Fruit fly (Drosophila melanogaster) whole organism, prepupa: Measurements from ENCODE around the gene Bulli.
A peak's percentile ranks its signal among the peaks of the same experiment; 100 is the strongest.

Experiments used
- Blimp-1 ChIP-seq: fragments of 200-800 bp; sonication (Bioruptor generic); optimal IDR thresholded peaks from 3 replicates; lab custom pipeline; 2017; ENCODE audit warnings: missing biosample characterization, missing genetic modification characterization, mild to moderate bottlenecking, moderate library complexity, missing genetic modification reagents
- CG10631 ChIP-seq: fragments of 200-800 bp; sonication (Bioruptor generic); optimal IDR thresholded peaks from 2 replicates; lab custom pipeline; 2016; ENCODE audit warnings: missing biosample characterization, missing genetic modification characterization
- CG10669 ChIP-seq: fragments of 200-800 bp; sonication (Bioruptor generic); optimal IDR thresholded peaks from 3 replicates; lab custom pipeline; 2018; ENCODE audit warnings: missing biosample characterization, mild to moderate bottlenecking, missing genetic modification characterization, moderate library complexity
- CG11294 ChIP-seq: fragments of 200-800 bp; sonication (Bioruptor generic); IDR thresholded peaks from 2 replicates; pipeline ENCODE4 v1.3.6; 2022; ENCODE audit warnings: missing biosample characterization, missing genetic modification characterization
- CG11762 ChIP-seq: fragments of 200-800 bp; sonication (Bioruptor generic); optimal IDR thresholded peaks from 3 replicates; lab custom pipeline; 2016; ENCODE audit warnings: missing biosample characterization, missing genetic modification characterization; ENCODE audit not compliant: insufficient read depth
- CG11902 ChIP-seq: fragments of 200-800 bp; sonication (Bioruptor generic); optimal IDR thresholded peaks from 3 replicates; lab custom pipeline; 2016; ENCODE audit warnings: missing biosample characterization, missing genetic modification characterization
- CG1621 ChIP-seq: fragments of 200-800 bp; sonication (Bioruptor generic); optimal IDR thresholded peaks from 3 replicates; lab custom pipeline; 2018; ENCODE audit warnings: missing biosample characterization, mild to moderate bottlenecking, missing genetic modification characterization
- CG16779 ChIP-seq: fragments of 200-800 bp; sonication (Bioruptor generic); optimal IDR thresholded peaks from 3 replicates; lab custom pipeline; 2017; ENCODE audit warnings: missing biosample characterization, mild to moderate bottlenecking, missing genetic modification characterization
- CG3032 ChIP-seq: fragments of 200-800 bp; optimal IDR thresholded peaks from 2 replicates; lab custom pipeline; 2019; ENCODE audit warnings: missing biosample characterization, mild to moderate bottlenecking, missing genetic modification characterization, moderate library complexity
- CG31627 ChIP-seq: fragments of 200-800 bp; sonication (Bioruptor generic); optimal IDR thresholded peaks from 3 replicates; lab custom pipeline; 2016; ENCODE audit warnings: missing biosample characterization, missing genetic modification characterization
- CG32006 ChIP-seq: fragments of 200-800 bp; sonication (Bioruptor generic); optimal IDR thresholded peaks from 3 replicates; lab custom pipeline; 2017; ENCODE audit warnings: missing biosample characterization, mild to moderate bottlenecking, missing genetic modification characterization
- CG34406 ChIP-seq: fragments of 200-800 bp; sonication (Bioruptor generic); optimal IDR thresholded peaks from 3 replicates; lab custom pipeline; 2016; ENCODE audit warnings: missing biosample characterization, missing genetic modification characterization
- CG3919 ChIP-seq: fragments of 200-800 bp; sonication (Bioruptor generic); optimal IDR thresholded peaks from 3 replicates; lab custom pipeline; 2016; ENCODE audit warnings: missing biosample characterization, missing genetic modification characterization
- CG4318 ChIP-seq: fragments of 200-800 bp; sonication (Bioruptor generic); optimal IDR thresholded peaks from 3 replicates; lab custom pipeline; 2017; ENCODE audit warnings: missing biosample characterization, mild to moderate bottlenecking, missing genetic modification characterization
- CG6276 ChIP-seq: fragments of 200-800 bp; sonication (Bioruptor generic); optimal IDR thresholded peaks from 2 replicates; lab custom pipeline; 2017; ENCODE audit warnings: missing biosample characterization, mild to moderate bottlenecking, missing genetic modification characterization
- CG6792 ChIP-seq: fragments of 200-800 bp; sonication (Bioruptor generic); optimal IDR thresholded peaks from 3 replicates; lab custom pipeline; 2016; ENCODE audit warnings: missing biosample characterization, missing genetic modification characterization
- CG6808 ChIP-seq: fragments of 200-800 bp; sonication (Bioruptor generic); optimal IDR thresholded peaks from 3 replicates; lab custom pipeline; 2017; ENCODE audit warnings: missing biosample characterization, missing genetic modification characterization, mild to moderate bottlenecking, moderate library complexity, missing genetic modification reagents
- CG6854 ChIP-seq: fragments of 200-800 bp; sonication (Bioruptor generic); optimal IDR thresholded peaks from 2 replicates; lab custom pipeline; 2017; ENCODE audit warnings: missing biosample characterization, mild to moderate bottlenecking, missing genetic modification characterization
- CG8119 ChIP-seq: fragments of 200-800 bp; sonication (Bioruptor generic); IDR thresholded peaks from 3 replicates; pipeline ENCODE4 v1.3.6; 2022; ENCODE audit warnings: missing biosample characterization, missing genetic modification characterization
- CG8632 ChIP-seq: fragments of 200-800 bp; sonication (Bioruptor generic); optimal IDR thresholded peaks from 3 replicates; lab custom pipeline; 2016; ENCODE audit warnings: missing biosample characterization, missing genetic modification characterization
- Eip75B ChIP-seq: fragments of 200-800 bp; sonication (Bioruptor generic); optimal IDR thresholded peaks from 3 replicates; lab custom pipeline; 2016; ENCODE audit warnings: missing biosample characterization, missing genetic modification characterization
- Eip78C ChIP-seq: fragments of 200-800 bp; sonication (Bioruptor generic); peaks from one replicate; lab custom pipeline; 2016; ENCODE audit warnings: missing biosample characterization, missing genetic modification characterization
- Ets21C ChIP-seq: fragments of 200-800 bp; sonication (Bioruptor generic); optimal IDR thresholded peaks from 3 replicates; lab custom pipeline; 2016; ENCODE audit warnings: missing biosample characterization, missing genetic modification characterization
- Ets96B ChIP-seq: fragments of 200-800 bp; optimal IDR thresholded peaks from 2 replicates; lab custom pipeline; 2019; ENCODE audit warnings: missing biosample characterization, mild to moderate bottlenecking, missing genetic modification characterization, moderate library complexity
- Gug ChIP-seq: fragments of 200-800 bp; sonication (Bioruptor generic); IDR thresholded peaks from 2 replicates; pipeline ENCODE4 v1.3.6; 2022; ENCODE audit warnings: missing biosample characterization, missing genetic modification characterization
- Hr38 ChIP-seq: sonication (Bioruptor generic); optimal IDR thresholded peaks from 2 replicates; lab custom pipeline; 2016; ENCODE audit warnings: missing biosample characterization, missing genetic modification characterization
- Hr39 ChIP-seq: fragments of 200-800 bp; sonication (Bioruptor generic); optimal IDR thresholded peaks from 2 replicates; lab custom pipeline; 2016; ENCODE audit warnings: missing biosample characterization, missing genetic modification characterization
- Hr4 ChIP-seq: fragments of 200-800 bp; sonication (Bioruptor generic); optimal IDR thresholded peaks from 3 replicates; lab custom pipeline; 2016; ENCODE audit warnings: missing biosample characterization, missing genetic modification characterization
- Lpt ChIP-seq: fragments of 200-800 bp; sonication (Bioruptor generic); optimal IDR thresholded peaks from 3 replicates; lab custom pipeline; 2016; ENCODE audit warnings: missing biosample characterization, missing genetic modification characterization
- Met ChIP-seq: fragments of 200-800 bp; sonication (Bioruptor generic); optimal IDR thresholded peaks from 3 replicates; lab custom pipeline; 2016; ENCODE audit warnings: missing biosample characterization, missing genetic modification characterization
- OdsH ChIP-seq: fragments of 200-800 bp; sonication (Bioruptor generic); optimal IDR thresholded peaks from 3 replicates; lab custom pipeline; 2016; ENCODE audit warnings: missing biosample characterization, missing genetic modification characterization
- Smox ChIP-seq: fragments of 200-800 bp; sonication (Bioruptor generic); optimal IDR thresholded peaks from 3 replicates; lab custom pipeline; 2016; ENCODE audit warnings: missing biosample characterization, missing genetic modification characterization
- Sox14 ChIP-seq: fragments of 200-800 bp; sonication (Bioruptor generic); optimal IDR thresholded peaks from 3 replicates; lab custom pipeline; 2016; ENCODE audit warnings: missing biosample characterization, missing genetic modification characterization
- Sox15 ChIP-seq: fragments of 200-800 bp; sonication (Bioruptor generic); optimal IDR thresholded peaks from 3 replicates; lab custom pipeline; 2016; ENCODE audit warnings: missing biosample characterization, missing genetic modification characterization
- acj6 ChIP-seq: fragments of 200-800 bp; sonication (Bioruptor generic); optimal IDR thresholded peaks from 3 replicates; lab custom pipeline; 2016; ENCODE audit warnings: missing biosample characterization, missing genetic modification characterization
- dac ChIP-seq: fragments of 200-800 bp; sonication (Bioruptor generic); optimal IDR thresholded peaks from 2 replicates; lab custom pipeline; 2017; ENCODE audit warnings: missing biosample characterization, mild to moderate bottlenecking, missing genetic modification characterization
- dsx ChIP-seq: fragments of 200-800 bp; optimal IDR thresholded peaks from 3 replicates; lab custom pipeline; 2019; ENCODE audit warnings: missing biosample characterization, mild to moderate bottlenecking, missing genetic modification characterization, moderate library complexity; ENCODE audit not compliant: poor library complexity, severe bottlenecking
- eg ChIP-seq: fragments of 200-800 bp; sonication (Bioruptor generic); IDR thresholded peaks from 3 replicates; pipeline ENCODE4 v1.3.6; 2022; ENCODE audit warnings: missing biosample characterization, missing genetic modification characterization
- esn ChIP-seq: fragments of 200-800 bp; sonication (Bioruptor generic); optimal IDR thresholded peaks from 2 replicates; lab custom pipeline; 2016; ENCODE audit warnings: missing biosample characterization, mild to moderate bottlenecking, missing genetic modification characterization, moderate library complexity
- fd59A ChIP-seq: fragments of 200-800 bp; sonication (Bioruptor generic); optimal IDR thresholded peaks from 2 replicates; lab custom pipeline; 2017; ENCODE audit warnings: missing biosample characterization, mild to moderate bottlenecking, missing genetic modification characterization, missing genetic modification reagents
- fd85E ChIP-seq: fragments of 200-800 bp; sonication (Bioruptor generic); optimal IDR thresholded peaks from 3 replicates; lab custom pipeline; 2016; ENCODE audit warnings: missing biosample characterization, missing genetic modification characterization
- fkh ChIP-seq: fragments of 200-800 bp; sonication (Bioruptor generic); optimal IDR thresholded peaks from 3 replicates; lab custom pipeline; 2017; ENCODE audit warnings: missing biosample characterization, mild to moderate bottlenecking, missing genetic modification characterization, moderate library complexity
- salr ChIP-seq, 2 experiments: fragments of 200-800 bp; sonication (Bioruptor generic); optimal IDR thresholded peaks; 3 replicates each; lab custom pipeline; 2016 to 2018; ENCODE audit warnings: missing biosample characterization in 2 of 2, missing genetic modification characterization in 2 of 2, mild to moderate bottlenecking in 1 of 2
- spab ChIP-seq: fragments of 200-800 bp; sonication (Bioruptor generic); optimal IDR thresholded peaks from 2 replicates; lab custom pipeline; 2017; ENCODE audit warnings: missing biosample characterization, mild to moderate bottlenecking, missing genetic modification characterization, missing genetic modification reagents
- ss ChIP-seq, 2 experiments: fragments of 200-800 bp; sonication (Bioruptor generic); optimal IDR thresholded peaks; 2 replicates in 1 of 2; 3 replicates in 1 of 2; lab custom pipeline; 2017 to 2018; ENCODE audit warnings: mild to moderate bottlenecking in 2 of 2, missing biosample characterization in 2 of 2, missing genetic modification characterization in 2 of 2, moderate library complexity in 1 of 2
- svp ChIP-seq: fragments of 200-800 bp; sonication (Bioruptor generic); peaks from one replicate; lab custom pipeline; 2016; ENCODE audit warnings: missing biosample characterization, missing genetic modification characterization
- topi ChIP-seq: fragments of 200-800 bp; sonication (Bioruptor generic); optimal IDR thresholded peaks from 3 replicates; lab custom pipeline; 2016; ENCODE audit warnings: missing biosample characterization, missing genetic modification characterization
- vri ChIP-seq: fragments of 200-800 bp; sonication (Bioruptor generic); optimal IDR thresholded peaks from 3 replicates; lab custom pipeline; 2016; ENCODE audit warnings: missing biosample characterization, mild to moderate bottlenecking, missing genetic modification characterization

Gene Bulli

DNA sequence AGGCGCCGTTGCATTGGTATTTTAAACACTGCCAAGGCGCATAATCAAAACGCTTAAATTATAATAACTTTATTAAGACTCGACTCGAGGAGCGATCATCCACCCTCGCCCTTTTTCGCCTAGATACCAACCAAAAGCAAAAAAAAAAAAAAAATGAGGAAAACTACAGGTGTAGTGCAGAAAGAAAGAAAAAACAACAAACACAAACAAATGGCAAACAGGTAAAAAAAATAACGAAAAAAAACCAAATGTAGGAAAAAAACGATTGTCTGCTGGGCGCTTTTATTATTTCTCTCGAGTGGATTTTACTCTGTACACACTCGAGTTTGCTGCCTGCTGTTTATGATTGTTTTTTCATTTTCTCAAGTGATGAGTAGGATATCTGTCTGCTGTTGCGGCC is 31.3 kb upstream of the Bulli start (continued):
- TF ChIP-seq Blimp-1 (GFP tag; lab: Kevin White, UChicago): no peak
- TF ChIP-seq fd85E (GFP tag; lab: Kevin White, UChicago): no peak
- TF ChIP-seq salr (GFP tag; optimal IDR thresholded peaks at IDR 0.05; lab: Kevin White, UChicago): peak in 1 of 2 experiments; percentile 3
- TF ChIP-seq CG31627 (GFP tag; lab: Kevin White, UChicago): no peak
- TF ChIP-seq acj6 (GFP tag; lab: Kevin White, UChicago): no peak
- TF ChIP-seq spab (GFP tag; lab: Kevin White, UChicago): no peak
- TF ChIP-seq eg (GFP tag; lab: Robert Waterston, UW): peak; percentile 58; the same call in 1 of the 3 replicates
- TF ChIP-seq dac: no peak
- no peak for TF ChIP-seq CG1621 (tag; lab: Kevin White, UChicago)
- no peak for TF ChIP-seq Sox15
- no peak for TF ChIP-seq Gug (GFP tag; lab: Robert Waterston, UW)
- TF ChIP-seq CG11762 (GFP tag; lab: Kevin White, UChicago): no peak
- TF ChIP-seq Met: no peak
- TF ChIP-seq ss (GFP tag; optimal IDR thresholded peaks at IDR 0.05; lab: Kevin White, UChicago): peak; percentile 3 to 4
- TF ChIP-seq CG6854 (GFP tag; lab: Kevin White, UChicago): no peak
- TF ChIP-seq CG32006: peak; percentile 15
- TF ChIP-seq Ets21C (GFP tag; lab: Kevin White, UChicago): no peak
- TF ChIP-seq, all 60 proteins: peak for 12

DNA sequence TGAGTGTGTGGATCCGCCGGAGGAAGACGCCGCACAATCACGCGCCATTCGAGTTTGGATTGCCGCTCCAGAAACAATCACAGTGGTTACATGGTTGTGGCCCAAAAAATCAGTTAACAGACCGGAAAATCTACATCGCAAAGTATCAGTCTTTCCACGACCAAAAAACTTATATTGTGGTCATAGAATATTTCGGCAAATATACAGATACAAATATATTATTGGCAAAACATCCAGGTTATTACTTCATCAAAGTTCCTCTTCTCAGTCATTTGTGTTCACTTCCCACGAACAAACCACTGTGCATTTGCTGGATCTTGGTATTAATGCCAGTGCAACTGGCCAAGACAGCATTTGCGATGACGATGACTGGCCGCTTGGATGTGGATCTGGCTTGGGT is 30.6 kb upstream of the Bulli start:
- TF ChIP-seq CG6276 (GFP tag; lab: Kevin White, UChicago): peak; percentile 62
- peak; percentile 12 for TF ChIP-seq Sox15
- TF ChIP-seq eg (GFP tag; lab: Robert Waterston, UW): peak; percentile 42; the same call in 1 of the 3 replicates
- peak; percentile 65; the same call in 2 of the 3 replicates for TF ChIP-seq CG8119 (GFP tag; lab: Robert Waterston, UW)
- TF ChIP-seq CG31627 (GFP tag; lab: Kevin White, UChicago): peak; percentile 24
- TF ChIP-seq CG6792 (GFP tag; lab: Kevin White, UChicago): peak; percentile 40
- TF ChIP-seq spab (GFP tag; lab: Kevin White, UChicago): peak; percentile 70
- TF ChIP-seq CG4318 (GFP tag; lab: Kevin White, UChicago): peak; percentile 14
- peak; percentile 39 for TF ChIP-seq acj6 (GFP tag; lab: Kevin White, UChicago)
- no peak for TF ChIP-seq Ets21C (GFP tag; lab: Kevin White, UChicago)
- TF ChIP-seq Blimp-1 (GFP tag; lab: Kevin White, UChicago): no peak
- peak; percentile 87 for TF ChIP-seq Eip78C (GFP tag; lab: Kevin White, UChicago)
- peak; percentile 29 for TF ChIP-seq topi (GFP tag; lab: Kevin White, UChicago)
- TF ChIP-seq CG11294 (GFP tag; lab: Robert Waterston, UW): no peak
- peak; percentile 3 for TF ChIP-seq CG16779 (tag; lab: Kevin White, UChicago)
- peak; percentile 64 for TF ChIP-seq CG10631 (GFP tag; lab: Kevin White, UChicago)
- TF ChIP-seq CG11902 (GFP tag; lab: Kevin White, UChicago): no peak
- no peak for TF ChIP-seq vri (GFP tag; lab: Kevin White, UChicago)
- TF ChIP-seq Lpt (GFP tag; lab: Kevin White, UChicago): peak; percentile 37
- TF ChIP-seq Hr39 (GFP tag; lab: Kevin White, UChicago): peak; percentile 31
- TF ChIP-seq CG6854 (GFP tag; lab: Kevin White, UChicago): no peak
- TF ChIP-seq svp: peak; percentile 57
- peak; percentile 42 for TF ChIP-seq CG8632
- TF ChIP-seq CG6808 (GFP tag; lab: Kevin White, UChicago): peak; percentile 66
- TF ChIP-seq Hr4 (GFP tag; lab: Kevin White, UChicago): peak; percentile 57
- TF ChIP-seq Smox (GFP tag; lab: Kevin White, UChicago): peak; percentile 34
- TF ChIP-seq CG1621 (tag; lab: Kevin White, UChicago): peak; percentile 75
- TF ChIP-seq dsx (GFP tag; lab: Kevin White, UChicago): no peak
- peak; percentile 42 for TF ChIP-seq CG34406 (GFP tag; lab: Kevin White, UChicago)
- TF ChIP-seq OdsH: no peak
- no peak for TF ChIP-seq fkh (GFP tag; lab: Kevin White, UChicago)
- peak; percentile 72 for TF ChIP-seq Sox14 (GFP tag; lab: Kevin White, UChicago)
- TF ChIP-seq Hr38 (GFP tag; lab: Kevin White, UChicago): no peak
- peak; percentile 4 to 18 for TF ChIP-seq ss (GFP tag; optimal IDR thresholded peaks at IDR 0.05; lab: Kevin White, UChicago)
- TF ChIP-seq fd59A: peak; percentile 46
- TF ChIP-seq esn (GFP tag; lab: Kevin White, UChicago): peak; percentile 8
- peak; percentile 69 for TF ChIP-seq Ets96B (tag; lab: Kevin White, UChicago)
- peak; percentile 66 for TF ChIP-seq CG10669 (GFP tag; lab: Kevin White, UChicago)
- TF ChIP-seq Eip75B (GFP tag; lab: Kevin White, UChicago): peak; percentile 53
- peak; percentile 54 for TF ChIP-seq CG3032
- TF ChIP-seq CG3919 (GFP tag; lab: Kevin White, UChicago): peak; percentile 68
- peak; percentile 57 for TF ChIP-seq CG32006
